Fruit fly (Drosophila melanogaster): ENCODE data around the gene CG4598.

DNA sequence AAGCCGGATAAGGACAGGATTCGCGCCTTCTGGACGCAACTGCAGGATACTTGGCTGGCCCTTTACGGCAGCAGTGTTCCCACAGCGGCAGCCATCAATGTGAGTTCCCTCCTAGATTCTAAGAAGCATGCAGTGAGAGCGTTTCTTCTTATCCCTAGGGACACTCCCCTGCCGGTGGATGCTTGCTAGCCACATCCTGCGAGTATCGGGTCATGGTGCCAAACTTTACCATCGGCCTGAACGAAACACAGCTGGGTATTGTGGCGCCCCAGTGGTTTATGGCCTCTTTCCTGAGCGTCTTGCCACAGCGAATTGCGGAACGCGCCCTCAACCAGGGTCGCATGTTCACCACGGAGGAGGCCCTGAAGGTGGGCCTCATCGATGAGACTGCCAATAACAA lies 800 bp downstream of the CG4598 start:
- TF ChIP-seq kay (GFP tag; ENCODE audit: borderline replicate concordance) (no peak), CG14711 (tag; optimal IDR thresholded peaks at IDR 0.05) (no peak), CG7101 (tag; optimal IDR thresholded peaks at IDR 0.05) (no peak), Hr96 (GFP tag; optimal IDR thresholded peaks at IDR 0.05) (no peak), cnc (optimal IDR thresholded peaks at IDR 0.05) (no peak), pad (GFP tag; optimal IDR thresholded peaks at IDR 0.05) (no peak), CG5204 (GFP tag; optimal IDR thresholded peaks at IDR 0.05) (no peak)
